Worm (Caenorhabditis elegans): Measurements from ENCODE around the gene lsm-4.

The lsm-4 gene

ce11 chrII:7253073-7253472 is at the start of gene lsm-4:
TSS of gene lsm-4 (minus strand) at chrII:7253163.
- TF ChIP-seq nhr-28 (tag; optimal IDR thresholded peaks at IDR 0.05): no peak
- TF ChIP-seq elt-3 (tag; optimal IDR thresholded peaks at IDR 0.05): no peak
- no peak for TF ChIP-seq nhr-76 (tag; optimal IDR thresholded peaks at IDR 0.05)
- no peak for TF ChIP-seq M03D4.4 (tag; optimal IDR thresholded peaks at IDR 0.05)
- no peak for TF ChIP-seq lin-32 (GFP tag; optimal IDR thresholded peaks at IDR 0.05)
- TF ChIP-seq unc-120 (tag; optimal IDR thresholded peaks at IDR 0.05; ENCODE audit: poor library complexity, severe bottlenecking): no peak
- TF ChIP-seq ham-2 (GFP tag; optimal IDR thresholded peaks at IDR 0.05): no peak
- TF ChIP-seq mls-2 (tag; optimal IDR thresholded peaks at IDR 0.05): no peak
- TF ChIP-seq ztf-11 (tag; optimal IDR thresholded peaks at IDR 0.05): no peak
- TF ChIP-seq cnd-1 (tag; optimal IDR thresholded peaks at IDR 0.05): no peak
- no peak for TF ChIP-seq nhr-2 (tag; optimal IDR thresholded peaks at IDR 0.05)
- TF ChIP-seq bed-3 (GFP tag; optimal IDR thresholded peaks at IDR 0.05): no peak

- no peak for TF ChIP-seq ces-1 (GFP tag; optimal IDR thresholded peaks at IDR 0.05)
- no peak for TF ChIP-seq sptf-1 (tag; optimal IDR thresholded peaks at IDR 0.05)
- TF ChIP-seq drap-1 (GFP tag; optimal IDR thresholded peaks at IDR 0.05): no peak
- TF ChIP-seq bed-3 (GFP tag; optimal IDR thresholded peaks at IDR 0.05): no peak
- TF ChIP-seq ceh-43 (GFP tag; optimal IDR thresholded peaks at IDR 0.05): no peak
- no peak for TF ChIP-seq ceh-39 (tag; optimal IDR thresholded peaks at IDR 0.05)
- no peak for TF ChIP-seq tbx-8 (GFP tag; optimal IDR thresholded peaks at IDR 0.05)
- TF ChIP-seq unc-39 (tag; optimal IDR thresholded peaks at IDR 0.05): no peak
- no peak for TF ChIP-seq nhr-237 (tag; optimal IDR thresholded peaks at IDR 0.05)
- TF ChIP-seq lin-32 (GFP tag; optimal IDR thresholded peaks at IDR 0.05): no peak
- no peak for TF ChIP-seq zip-8 (tag; optimal IDR thresholded peaks at IDR 0.05)
- TF ChIP-seq ham-2 (GFP tag; optimal IDR thresholded peaks at IDR 0.05): no peak
- no peak for TF ChIP-seq ztf-11 (tag; optimal IDR thresholded peaks at IDR 0.05)
- TF ChIP-seq hlh-1 (tag; optimal IDR thresholded peaks at IDR 0.05): peak; percentile 0
- TF ChIP-seq sem-2 (GFP tag; optimal IDR thresholded peaks at IDR 0.05): no peak
- TF ChIP-seq cnd-1 (tag; optimal IDR thresholded peaks at IDR 0.05): peak; percentile 32
- TF ChIP-seq nhr-76 (tag; optimal IDR thresholded peaks at IDR 0.05): no peak
- no peak for TF ChIP-seq mls-2 (tag; optimal IDR thresholded peaks at IDR 0.05)
- peak; percentile 29 for TF ChIP-seq mep-1 (tag; optimal IDR thresholded peaks at IDR 0.05)
- peak; percentile 33 for TF ChIP-seq M03D4.4 (tag; optimal IDR thresholded peaks at IDR 0.05)
- no peak for TF ChIP-seq elt-1 (tag; optimal IDR thresholded peaks at IDR 0.05; ENCODE audit: borderline replicate concordance, insufficient read depth)
- no peak for TF ChIP-seq ceh-83 (GFP tag; optimal IDR thresholded peaks at IDR 0.05)
- TF ChIP-seq mab-5 (tag; optimal IDR thresholded peaks at IDR 0.05): no peak
- no peak for TF ChIP-seq nhr-2 (tag; optimal IDR thresholded peaks at IDR 0.05)
- TF ChIP-seq pha-4 (tag; optimal IDR thresholded peaks at IDR 0.05): peak; percentile 48
- peak; percentile 50 for TF ChIP-seq lin-13 (tag; optimal IDR thresholded peaks at IDR 0.05)
- no peak for TF ChIP-seq unc-62 (GFP tag; optimal IDR thresholded peaks at IDR 0.05)
- no peak for TF ChIP-seq flh-1 (GFP tag; optimal IDR thresholded peaks at IDR 0.05)
- TF ChIP-seq nhr-12 (tag; optimal IDR thresholded peaks at IDR 0.05): no peak
These were observed 48.7 kb upstream of the lsm-4 start, which contains the start of gene cul-4 for ce11 chrII:7301670-7302151. TSS of gene cul-4 (plus strand) at chrII:7302101.

ce11 chrII:7299042-7299441 is 46.1 kb upstream of the lsm-4 start, which contains the start of gene C30G12.1:
TSS of gene C30G12.1 (plus strand) at chrII:7299342.
- TF ChIP-seq unc-62 (GFP tag; optimal IDR thresholded peaks at IDR 0.05): no peak
- TF ChIP-seq mab-5 (tag; optimal IDR thresholded peaks at IDR 0.05): no peak
- no peak for TF ChIP-seq lin-32 (GFP tag; optimal IDR thresholded peaks at IDR 0.05)

- TF ChIP-seq nhr-76 (tag; optimal IDR thresholded peaks at IDR 0.05) (no peak), pha-4 (tag; optimal IDR thresholded peaks at IDR 0.05) (no peak), mep-1 (tag; optimal IDR thresholded peaks at IDR 0.05) (no peak), mab-5 (tag; optimal IDR thresholded peaks at IDR 0.05) (no peak), mls-2 (tag; optimal IDR thresholded peaks at IDR 0.05) (no peak), ceh-43 (GFP tag; optimal IDR thresholded peaks at IDR 0.05) (no peak), drap-1 (GFP tag; optimal IDR thresholded peaks at IDR 0.05) (no peak), unc-39 (tag; optimal IDR thresholded peaks at IDR 0.05) (no peak), ces-1 (GFP tag; optimal IDR thresholded peaks at IDR 0.05) (no peak), blmp-1 (tag; optimal IDR thresholded peaks at IDR 0.05) (no peak), lsy-2 (tag; optimal IDR thresholded peaks at IDR 0.05) (no peak), flh-1 (GFP tag; optimal IDR thresholded peaks at IDR 0.05) (no peak), M03D4.4 (tag; optimal IDR thresholded peaks at IDR 0.05) (no peak), unc-120 (tag; optimal IDR thresholded peaks at IDR 0.05; ENCODE audit: poor library complexity, severe bottlenecking) (no peak), tbx-8 (GFP tag; optimal IDR thresholded peaks at IDR 0.05) (no peak), ceh-39 (tag; optimal IDR thresholded peaks at IDR 0.05) (no peak), ztf-11 (tag; optimal IDR thresholded peaks at IDR 0.05) (no peak), hlh-1 (tag; optimal IDR thresholded peaks at IDR 0.05) (no peak), sptf-1 (tag; optimal IDR thresholded peaks at IDR 0.05) (no peak), ham-2 (GFP tag; optimal IDR thresholded peaks at IDR 0.05) (no peak)
These were observed 45.3 kb upstream of the lsm-4 start, which contains the start of gene puf-8 for ce11 chrII:7298197-7298682. TSS of gene puf-8 (minus strand) at chrII:7298247.
